Fruit fly (Drosophila melanogaster) whole organism, embryonic: Measurements from ENCODE around the gene Obp99d.

Experiments
- ATbp ChIP-seq: fragments of 200-800 bp; sonication (Bioruptor generic); optimal IDR thresholded peaks from 2 replicates; lab custom pipeline; 2017; ENCODE audit warnings: missing biosample characterization, mild to moderate bottlenecking, missing genetic modification characterization, missing genetic modification reagents
- Adf1 ChIP-seq: fragments of 200-800 bp; sonication (Bioruptor generic); IDR thresholded peaks from 2 replicates; pipeline ENCODE4 v1.3.6; 2022; ENCODE audit warnings: missing biosample characterization, missing genetic modification characterization
- Atf-2 ChIP-seq: fragments of 200-800 bp; sonication (Bioruptor generic); optimal IDR thresholded peaks from 2 replicates; lab custom pipeline; 2016; ENCODE audit warnings: missing biosample characterization, missing genetic modification characterization
- CG1024 ChIP-seq: fragments of 200-800 bp; sonication (Bioruptor generic); IDR thresholded peaks from 2 replicates; pipeline ENCODE4 v1.3.6; 2022; ENCODE audit warnings: missing biosample characterization, missing genetic modification characterization
- CG12071 ChIP-seq: fragments of 200-800 bp; sonication (Bioruptor generic); optimal IDR thresholded peaks from 3 replicates; lab custom pipeline; 2018; ENCODE audit warnings: missing biosample characterization, mild to moderate bottlenecking, missing genetic modification characterization
- CG12219 ChIP-seq: fragments of 200-800 bp; sonication (Bioruptor generic); optimal IDR thresholded peaks from 3 replicates; lab custom pipeline; 2018; ENCODE audit warnings: missing biosample characterization, mild to moderate bottlenecking, missing genetic modification characterization
- CG15514 ChIP-seq: fragments of 200-800 bp; sonication (Bioruptor generic); optimal IDR thresholded peaks from 3 replicates; lab custom pipeline; 2017; ENCODE audit warnings: missing biosample characterization, missing genetic modification characterization, mild to moderate bottlenecking, moderate library complexity, missing genetic modification reagents
- CG2129 ChIP-seq: fragments of 200-800 bp; sonication (Bioruptor generic); IDR thresholded peaks from 2 replicates; pipeline ENCODE4 v1.3.6; 2022; ENCODE audit warnings: missing biosample characterization, missing genetic modification characterization; ENCODE audit not compliant: partially characterized antibody
- CG2199 ChIP-seq: fragments of 200-800 bp; sonication (Bioruptor generic); IDR thresholded peaks from 3 replicates; pipeline ENCODE4 v1.3.6; 2022; ENCODE audit warnings: missing biosample characterization, missing genetic modification characterization
- CG30403 ChIP-seq: fragments of 200-800 bp; sonication (Bioruptor generic); optimal IDR thresholded peaks from 3 replicates; lab custom pipeline; 2016; ENCODE audit warnings: missing biosample characterization, missing genetic modification characterization
- CG30431 ChIP-seq: fragments of 200-800 bp; sonication (Bioruptor generic); optimal IDR thresholded peaks from 2 replicates; lab custom pipeline; 2017; ENCODE audit warnings: missing biosample characterization, missing genetic modification characterization
- CG3407 ChIP-seq: fragments of 200-800 bp; sonication (Bioruptor generic); optimal IDR thresholded peaks from 2 replicates; lab custom pipeline; 2018; ENCODE audit warnings: missing biosample characterization, mild to moderate bottlenecking, missing genetic modification characterization
- CG34376 ChIP-seq: fragments of 200-800 bp; sonication (Bioruptor generic); optimal IDR thresholded peaks from 2 replicates; lab custom pipeline; 2018; ENCODE audit warnings: missing biosample characterization, mild to moderate bottlenecking, missing genetic modification characterization
- CG34422 ChIP-seq: fragments of 200-800 bp; sonication (Bioruptor generic); IDR thresholded peaks from 3 replicates; pipeline ENCODE4 v1.3.6; 2022; ENCODE audit warnings: missing biosample characterization, missing genetic modification characterization
- CG42726 ChIP-seq: fragments of 200-800 bp; sonication (Bioruptor generic); IDR thresholded peaks from 2 replicates; pipeline ENCODE4 v1.3.6; 2022; ENCODE audit warnings: missing biosample characterization, missing genetic modification characterization; ENCODE audit not compliant: partially characterized antibody
- CG4424 ChIP-seq: fragments of 200-800 bp; sonication (Bioruptor generic); optimal IDR thresholded peaks from 3 replicates; lab custom pipeline; 2016; ENCODE audit warnings: missing biosample characterization, missing genetic modification characterization
- CG4707 ChIP-seq: fragments of 200-800 bp; sonication (Bioruptor generic); optimal IDR thresholded peaks from 2 replicates; lab custom pipeline; 2018; ENCODE audit warnings: missing biosample characterization, mild to moderate bottlenecking, missing genetic modification characterization, moderate library complexity
- CG7271 ChIP-seq: fragments of 200-800 bp; sonication (Bioruptor generic); optimal IDR thresholded peaks from 2 replicates; lab custom pipeline; 2018; ENCODE audit warnings: missing biosample characterization, mild to moderate bottlenecking, missing genetic modification characterization, moderate library complexity
- CG8089 ChIP-seq: fragments of 200-800 bp; sonication (Bioruptor generic); optimal IDR thresholded peaks from 3 replicates; lab custom pipeline; 2016; ENCODE audit warnings: missing biosample characterization, missing genetic modification characterization
- D19A ChIP-seq: fragments of 200-800 bp; optimal IDR thresholded peaks from 3 replicates; lab custom pipeline; 2019; ENCODE audit warnings: missing biosample characterization, mild to moderate bottlenecking, missing genetic modification characterization, moderate library complexity
- Dek ChIP-seq: fragments of 200-800 bp; sonication (Bioruptor generic); optimal IDR thresholded peaks from 3 replicates; lab custom pipeline; 2019; ENCODE audit warnings: missing biosample characterization, mild to moderate bottlenecking, missing genetic modification characterization, moderate library complexity
- Dfd ChIP-seq, 2 experiments: fragments of >200 bp; optimal IDR thresholded peaks; 2 replicates each; lab custom pipeline; 2017; ENCODE audit warnings: missing biosample characterization in 2 of 2, missing genetic modification characterization in 2 of 2
- E2f2 ChIP-seq: fragments of 200-800 bp; sonication (Bioruptor generic); IDR thresholded peaks from 2 replicates; pipeline ENCODE4 v1.3.6; 2022; ENCODE audit warnings: missing biosample characterization, missing genetic modification characterization
- HHEX ChIP-seq: fragments of 200-800 bp; sonication (Bioruptor generic); optimal IDR thresholded peaks from 3 replicates; lab custom pipeline; 2017; ENCODE audit warnings: missing biosample characterization, mild to moderate bottlenecking, missing genetic modification characterization, missing genetic modification reagents
- Mad ChIP-seq: fragments of 200-800 bp; sonication (Bioruptor generic); optimal IDR thresholded peaks from 2 replicates; lab custom pipeline; 2016; ENCODE audit warnings: missing biosample characterization, missing genetic modification characterization
- NFAT ChIP-seq: fragments of 200-800 bp; sonication (Bioruptor generic); IDR thresholded peaks from 2 replicates; pipeline ENCODE4 v1.3.6; 2022; ENCODE audit warnings: missing biosample characterization, missing genetic modification characterization
- Nf-YA ChIP-seq: fragments of 200-800 bp; sonication (Bioruptor generic); IDR thresholded peaks from 2 replicates; pipeline ENCODE4 v1.3.6; 2022; ENCODE audit warnings: missing biosample characterization, missing genetic modification characterization
- Nf-YC ChIP-seq: fragments of 200-800 bp; optimal IDR thresholded peaks from 3 replicates; lab custom pipeline; 2019; ENCODE audit warnings: missing biosample characterization, mild to moderate bottlenecking, missing genetic modification characterization, moderate library complexity
- Optix ChIP-seq: fragments of 200-800 bp; sonication (Bioruptor generic); IDR thresholded peaks from 3 replicates; pipeline ENCODE4 v1.3.6; 2022; ENCODE audit warnings: missing biosample characterization, missing genetic modification characterization
- Sry-β ChIP-seq: fragments of 200-800 bp; sonication (Bioruptor generic); optimal IDR thresholded peaks from 2 replicates; lab custom pipeline; 2018; ENCODE audit warnings: missing biosample characterization, mild to moderate bottlenecking, missing genetic modification characterization, moderate library complexity
- Trl ChIP-seq, 3 experiments: fragments of >200 bp in 2 of 3; fragments of 200-800 bp in 1 of 3; sonication (Bioruptor generic) in 1 of 3; optimal IDR thresholded peaks; 2 replicates in 1 of 3; 3 replicates in 2 of 3; lab custom pipeline; 2016 to 2017; ENCODE audit warnings: missing biosample characterization in 1 of 3, missing genetic modification characterization in 1 of 3
- Xbp1 ChIP-seq: fragments of 200-800 bp; sonication (Bioruptor generic); optimal IDR thresholded peaks from 3 replicates; lab custom pipeline; 2016; ENCODE audit warnings: missing biosample characterization, mild to moderate bottlenecking, missing genetic modification characterization
- br ChIP-seq: fragments of >200 bp; optimal IDR thresholded peaks from 2 replicates; lab custom pipeline; 2017
- chif ChIP-seq, 2 experiments: fragments of 200-800 bp; sonication (Bioruptor generic); optimal IDR thresholded peaks; 3 replicates each; lab custom pipeline; 2016; ENCODE audit warnings: missing biosample characterization in 2 of 2, missing genetic modification characterization in 2 of 2
- croc ChIP-seq: fragments of 200-800 bp; sonication (Bioruptor generic); conservative IDR thresholded peaks from 3 replicates; pipeline ENCODE4 v1.3.6; 2022; ENCODE audit warnings: missing biosample characterization, missing genetic modification characterization
- ems ChIP-seq: fragments of 200-800 bp; sonication (Bioruptor generic); optimal IDR thresholded peaks from 3 replicates; lab custom pipeline; 2016; ENCODE audit warnings: missing biosample characterization, missing genetic modification characterization
- eyg ChIP-seq: fragments of 200-800 bp; sonication (Bioruptor generic); optimal IDR thresholded peaks from 3 replicates; lab custom pipeline; 2016; ENCODE audit warnings: missing biosample characterization, missing genetic modification characterization
- gcm ChIP-seq: fragments of 200-800 bp; sonication (Bioruptor generic); optimal IDR thresholded peaks from 2 replicates; lab custom pipeline; 2019; ENCODE audit warnings: missing biosample characterization, mild to moderate bottlenecking, missing genetic modification characterization, moderate library complexity
- grau ChIP-seq: fragments of 200-800 bp; optimal IDR thresholded peaks from 3 replicates; lab custom pipeline; 2019; ENCODE audit warnings: missing biosample characterization, mild to moderate bottlenecking, missing genetic modification characterization, moderate library complexity
- grn ChIP-seq: fragments of 200-800 bp; sonication (Bioruptor generic); optimal IDR thresholded peaks from 3 replicates; lab custom pipeline; 2017; ENCODE audit warnings: missing biosample characterization, missing genetic modification characterization
- knrl ChIP-seq: fragments of 200-800 bp; sonication (Bioruptor generic); IDR thresholded peaks from 3 replicates; pipeline ENCODE4 v1.3.6; 2022; ENCODE audit warnings: missing biosample characterization, missing genetic modification characterization; ENCODE audit not compliant: partially characterized antibody
- lbe ChIP-seq: fragments of 200-800 bp; sonication (Bioruptor generic); optimal IDR thresholded peaks from 2 replicates; lab custom pipeline; 2016; ENCODE audit warnings: missing biosample characterization, mild to moderate bottlenecking, missing genetic modification characterization
- pfk ChIP-seq: fragments of 200-800 bp; sonication (Bioruptor generic); optimal IDR thresholded peaks from 2 replicates; lab custom pipeline; 2018; ENCODE audit warnings: missing biosample characterization, mild to moderate bottlenecking, missing genetic modification characterization, moderate library complexity
- pho ChIP-seq: fragments of 200-800 bp; sonication (Bioruptor generic); optimal IDR thresholded peaks from 2 replicates; lab custom pipeline; 2016; ENCODE audit warnings: missing biosample characterization, missing genetic modification characterization
- psq ChIP-seq: fragments of 200-800 bp; sonication (Bioruptor generic); optimal IDR thresholded peaks from 2 replicates; lab custom pipeline; 2017; ENCODE audit warnings: missing biosample characterization, missing genetic modification characterization
- schlank ChIP-seq: fragments of 200-800 bp; sonication (Bioruptor generic); optimal IDR thresholded peaks from 2 replicates; lab custom pipeline; 2018; ENCODE audit warnings: missing biosample characterization, mild to moderate bottlenecking, missing genetic modification characterization
- tup ChIP-seq: fragments of 200-800 bp; sonication (Bioruptor generic); optimal IDR thresholded peaks from 2 replicates; lab custom pipeline; 2016; ENCODE audit warnings: missing biosample characterization, mild to moderate bottlenecking, missing genetic modification characterization, moderate library complexity
- twi ChIP-seq: fragments of 200-800 bp; optimal IDR thresholded peaks from 2 replicates; lab custom pipeline; 2019; ENCODE audit warnings: missing biosample characterization, mild to moderate bottlenecking, missing genetic modification characterization, moderate library complexity
- wor ChIP-seq: fragments of 200-800 bp; sonication (Bioruptor generic); IDR thresholded peaks from 2 replicates; pipeline ENCODE4 v1.3.6; 2022; ENCODE audit warnings: missing biosample characterization, missing genetic modification characterization
- yki ChIP-seq: fragments of >200 bp; optimal IDR thresholded peaks from 3 replicates; lab custom pipeline; 2018

Gene Obp99d

DNA sequence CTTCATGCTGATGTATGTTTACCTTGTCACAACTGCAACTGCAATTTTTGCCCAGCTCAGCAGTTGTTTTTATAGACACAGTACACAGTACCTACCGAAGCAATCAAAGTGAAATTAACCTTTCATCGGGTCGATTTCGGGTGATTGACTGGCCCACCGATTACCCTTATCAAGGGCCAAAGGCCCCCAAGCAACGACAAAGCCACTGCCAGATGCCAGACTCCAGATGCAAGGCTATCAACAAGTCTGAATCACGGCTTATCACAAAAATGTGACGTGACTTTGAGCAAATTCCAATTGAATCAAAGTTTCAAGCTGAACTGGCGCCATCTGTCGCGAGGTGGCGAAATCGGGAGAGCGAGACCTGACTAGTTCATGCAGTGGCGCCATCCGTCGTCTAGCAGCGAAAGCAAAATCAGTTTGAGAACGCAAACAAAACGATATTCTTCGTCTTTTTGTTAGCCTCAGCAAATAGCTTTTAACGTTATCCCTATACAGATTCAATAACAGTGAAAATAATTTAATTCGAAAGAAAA lies 2.5 kb downstream of the Obp99d start, which contains the start of gene Obp99b (continued):
- peak; percentile 90 for TF ChIP-seq CG12219
- TF ChIP-seq grn (GFP tag; lab: Kevin White, UChicago) = no peak
- TF ChIP-seq Dfd (GFP tag; optimal IDR thresholded peaks at IDR 0.05; lab: Kevin White, UChicago) = no peak
- TF ChIP-seq psq (GFP tag; lab: Kevin White, UChicago) = no peak
- TF ChIP-seq Sry-β (GFP tag; lab: Kevin White, UChicago) = peak; percentile 54
- TF ChIP-seq lbe (GFP tag; lab: Kevin White, UChicago) = no peak
- TF ChIP-seq Nf-YA (GFP tag; lab: Robert Waterston, UW) = peak; percentile 71
- peak; percentile 88 for TF ChIP-seq Xbp1 (GFP tag; lab: Kevin White, UChicago)
- TF ChIP-seq Mad (GFP tag; lab: Kevin White, UChicago) = peak; percentile 78
- TF ChIP-seq twi = peak; percentile 53
- peak; percentile 55 for TF ChIP-seq grau
- peak; percentile 87 for TF ChIP-seq HHEX (GFP tag; lab: Kevin White, UChicago)
- peak; percentile 79 for TF ChIP-seq CG7271
- no peak for TF ChIP-seq br (lab: Kevin White, UChicago)
- TF ChIP-seq Optix (GFP tag; lab: Robert Waterston, UW) = peak; percentile 84
- TF ChIP-seq CG34376 (GFP tag; lab: Kevin White, UChicago) = peak; percentile 67
- peak; percentile 83 for TF ChIP-seq CG1024
- peak; percentile 64 for TF ChIP-seq ems
- TF ChIP-seq CG4707 (GFP tag; lab: Kevin White, UChicago) = peak; percentile 82
- peak; percentile 95 for TF ChIP-seq CG2199 (GFP tag; lab: Robert Waterston, UW)
- TF ChIP-seq NFAT (GFP tag; lab: Robert Waterston, UW) = peak; percentile 90
- peak; percentile 83 for TF ChIP-seq CG30431 (GFP tag; lab: Kevin White, UChicago)
- peak; percentile 57 for TF ChIP-seq wor (GFP tag; lab: Robert Waterston, UW)
- peak; percentile 58 for TF ChIP-seq gcm
- peak; percentile 68 for TF ChIP-seq eyg (GFP tag; lab: Kevin White, UChicago)
- peak; percentile 25 for TF ChIP-seq Nf-YC (tag; lab: Kevin White, UChicago)
- TF ChIP-seq CG8089 = peak; percentile 85
- TF ChIP-seq CG2129 (GFP tag; lab: Robert Waterston, UW) = no peak
- peak; percentile 18 for TF ChIP-seq CG30403 (GFP tag; lab: Kevin White, UChicago)
- peak; percentile 39 for TF ChIP-seq D19A (tag; lab: Kevin White, UChicago)
- peak; percentile 25 for TF ChIP-seq Adf1 (GFP tag; lab: Robert Waterston, UW)
- no peak for TF ChIP-seq knrl (GFP tag; lab: Robert Waterston, UW)
- peak; percentile 55 for TF ChIP-seq schlank (tag; lab: Kevin White, UChicago)
- peak; percentile 91 for TF ChIP-seq CG12071 (GFP tag; lab: Kevin White, UChicago)
- peak; percentile 76 for TF ChIP-seq CG3407 (GFP tag; lab: Kevin White, UChicago)
- TF ChIP-seq E2f2 (GFP tag; lab: Robert Waterston, UW) = peak; percentile 40; the same call in 1 of the 2 replicates
- TF ChIP-seq Atf-2 = peak; percentile 77
- peak; percentile 67 for TF ChIP-seq CG15514 (GFP tag; lab: Kevin White, UChicago)
- TF ChIP-seq yki (lab: Kevin White, UChicago) = no peak
- peak; percentile 87 for TF ChIP-seq CG4424
- no peak for TF ChIP-seq CG42726 (GFP tag; lab: Robert Waterston, UW)
- peak; percentile 56 to 84 for TF ChIP-seq chif (GFP tag; optimal IDR thresholded peaks at IDR 0.05; lab: Kevin White, UChicago)
- peak; percentile 74; the same call in 2 of the 3 replicates for TF ChIP-seq CG34422 (GFP tag; lab: Robert Waterston, UW)
- peak; percentile 45 for TF ChIP-seq pfk (GFP tag; lab: Kevin White, UChicago)
- peak; percentile 6 for TF ChIP-seq Dek (tag; lab: Kevin White, UChicago)
- peak; percentile 33 for TF ChIP-seq tup
- peak; percentile 82 for TF ChIP-seq ATbp (GFP tag; lab: Kevin White, UChicago)
- TF ChIP-seq croc (GFP tag; lab: Robert Waterston, UW) = peak; percentile 48; the same call in 2 of the 3 replicates
- peak in 1 of 2 experiments; percentile 10 for TF ChIP-seq Trl (optimal IDR thresholded peaks at IDR 0.05; lab: Kevin White, UChicago)
- peak; percentile 85 for TF ChIP-seq Trl (GFP tag; optimal IDR thresholded peaks at IDR 0.05; lab: Kevin White, UChicago)
- TF ChIP-seq pho (GFP tag; lab: Kevin White, UChicago) = no peak
